Worm (Caenorhabditis elegans): ENCODE results near the gene snr-1.

DNA sequence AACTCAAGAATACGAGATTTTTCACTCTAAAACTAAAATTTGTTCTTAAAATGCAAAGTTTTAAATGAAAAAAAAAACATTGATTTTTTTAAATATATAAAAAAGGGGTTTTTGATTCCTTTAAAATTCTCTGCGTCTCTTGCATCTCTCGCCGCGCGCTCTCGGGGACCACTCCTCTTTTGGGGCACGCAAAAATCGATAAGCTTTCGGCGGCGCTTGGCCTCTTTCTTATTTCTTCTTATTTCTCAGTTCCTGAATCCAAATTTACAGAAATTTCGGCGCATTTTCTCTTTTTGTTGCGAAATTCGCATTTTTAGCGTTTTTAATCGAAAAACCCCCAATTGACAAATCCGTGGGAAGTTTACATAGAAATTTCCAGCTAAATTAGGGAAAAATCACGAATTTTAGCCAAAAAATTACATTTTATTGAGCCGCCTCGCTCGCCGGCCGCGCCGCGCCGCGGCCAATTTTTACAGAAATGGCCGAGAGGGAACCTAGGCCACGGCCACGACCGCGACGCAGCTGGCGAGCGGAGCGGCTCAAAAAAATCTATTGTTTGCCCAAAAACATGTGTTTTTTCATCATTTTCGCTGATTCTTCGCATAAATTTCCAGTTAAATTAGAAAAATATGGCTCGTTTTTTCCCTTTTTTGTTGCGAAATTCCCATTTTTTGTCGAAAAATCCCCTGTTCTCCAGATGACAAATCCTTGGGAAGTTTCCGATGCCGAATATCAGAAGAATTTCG lies 31.3 kb downstream of the snr-1 start, which contains the start of gene itsn-1:
- TF ChIP-seq nhr-11 (tag; optimal IDR thresholded peaks at IDR 0.05), result no peak
- TF ChIP-seq pqm-1 (tag; optimal IDR thresholded peaks at IDR 0.05), result no peak
- TF ChIP-seq ama-1 (optimal IDR thresholded peaks at IDR 0.05), result no peak
- TF ChIP-seq elt-2 (tag; optimal IDR thresholded peaks at IDR 0.05), result no peak
